Worm (Caenorhabditis elegans) whole organism, young adult: Measurements from ENCODE around the gene taf-7.1.

Experiments
- B0261.1 ChIP-seq: sonication (generic microtip); optimal IDR thresholded peaks from 2 replicates; lab custom pipeline; 2016; ENCODE audit warnings: mild to moderate bottlenecking, missing genetic modification characterization, moderate library complexity, missing compliant biosample characterization
- C06A6.2 ChIP-seq: fragments of 200-800 bp; sonication (Bioruptor generic); conservative IDR thresholded peaks from 2 replicates; pipeline ENCODE4 v1.3.6; 2022; ENCODE audit warnings: missing genetic modification characterization, missing compliant biosample characterization
- D2030.7 ChIP-seq: fragments of 200-800 bp; sonication (Bioruptor generic); IDR thresholded peaks from 2 replicates; pipeline ENCODE4 v1.3.6; 2022; ENCODE audit warnings: missing genetic modification reagents, missing genetic modification characterization, missing compliant biosample characterization
- F39B2.1 ChIP-seq: fragments of 200-800 bp; sonication (Bioruptor generic); IDR thresholded peaks from 2 replicates; pipeline ENCODE4 v1.3.6; 2022; ENCODE audit warnings: missing genetic modification reagents, missing genetic modification characterization, missing compliant biosample characterization
- F49E8.2 ChIP-seq: sonication (generic microtip); optimal IDR thresholded peaks from 3 replicates; lab custom pipeline; 2017; ENCODE audit warnings: missing genetic modification characterization, mild to moderate bottlenecking, missing compliant biosample characterization, antibody characterized with exemption, moderate library complexity; ENCODE audit not compliant: insufficient read depth
- F57C9.4 ChIP-seq: sonication (generic microtip); optimal IDR thresholded peaks from 2 replicates; lab custom pipeline; 2017; ENCODE audit warnings: mild to moderate bottlenecking, missing genetic modification characterization, missing compliant biosample characterization
- K12H6.12 ChIP-seq: fragments of 200-800 bp; sonication (Bioruptor generic); optimal IDR thresholded peaks from 2 replicates; lab custom pipeline; 2018; ENCODE audit warnings: mild to moderate bottlenecking, missing genetic modification characterization, missing compliant biosample characterization
- T07F8.4 ChIP-seq: sonication (generic microtip); optimal IDR thresholded peaks from 2 replicates; lab custom pipeline; 2016; ENCODE audit warnings: mild to moderate bottlenecking, missing genetic modification characterization, moderate library complexity, missing compliant biosample characterization
- Y56A3A.18 ChIP-seq: fragments of 200-800 bp; sonication (Bioruptor generic); IDR thresholded peaks from 2 replicates; pipeline ENCODE4 v1.3.6; 2022; ENCODE audit warnings: missing genetic modification reagents, missing genetic modification characterization, missing compliant biosample characterization
- ZK185.1 ChIP-seq: sonication (generic microtip); optimal IDR thresholded peaks from 2 replicates; lab custom pipeline; 2016; ENCODE audit warnings: mild to moderate bottlenecking, missing genetic modification characterization, missing compliant biosample characterization; ENCODE audit not compliant: poor library complexity, severe bottlenecking
- akir-1 ChIP-seq: fragments of 200-800 bp; sonication (Bioruptor generic); optimal IDR thresholded peaks from 2 replicates; lab custom pipeline; 2018; ENCODE audit warnings: mild to moderate bottlenecking, missing genetic modification characterization, moderate library complexity, missing compliant biosample characterization
- athp-1 ChIP-seq: sonication (generic microtip); optimal IDR thresholded peaks from 2 replicates; lab custom pipeline; 2017; ENCODE audit warnings: mild to moderate bottlenecking, missing genetic modification characterization, missing compliant biosample characterization
- attf-5 ChIP-seq: fragments of 200-800 bp; sonication (Bioruptor generic); optimal IDR thresholded peaks from 2 replicates; lab custom pipeline; 2018; ENCODE audit warnings: mild to moderate bottlenecking, missing genetic modification characterization, missing compliant biosample characterization
- attf-6 ChIP-seq: fragments of 200-800 bp; sonication (Bioruptor generic); IDR thresholded peaks from 2 replicates; pipeline ENCODE4 v1.3.6; 2022; ENCODE audit warnings: missing genetic modification reagents, missing genetic modification characterization, missing compliant biosample characterization
- bed-1 ChIP-seq: fragments of 200-800 bp; sonication (Bioruptor generic); IDR thresholded peaks from 2 replicates; pipeline ENCODE4 v1.3.6; 2022; ENCODE audit warnings: missing genetic modification reagents, missing genetic modification characterization, missing compliant biosample characterization
- ceh-100 ChIP-seq: fragments of 200-800 bp; sonication (Bioruptor generic); IDR thresholded peaks from 2 replicates; pipeline ENCODE4 v1.3.6; 2022; ENCODE audit warnings: missing genetic modification reagents, missing genetic modification characterization, missing compliant biosample characterization
- ceh-91 ChIP-seq: fragments of 200-800 bp; sonication (Bioruptor generic); IDR thresholded peaks from 2 replicates; pipeline ENCODE4 v1.3.6; 2022; ENCODE audit warnings: missing genetic modification reagents, missing genetic modification characterization, missing compliant biosample characterization
- dpff-1 ChIP-seq: sonication (generic microtip); optimal IDR thresholded peaks from 2 replicates; lab custom pipeline; 2017; ENCODE audit warnings: mild to moderate bottlenecking, missing genetic modification characterization, missing compliant biosample characterization
- dpl-1 ChIP-seq: fragments of 150-350 bp; optimal IDR thresholded peaks from 2 replicates; lab custom pipeline; 2014; ENCODE audit warnings: missing biosample characterization, missing genetic modification reagents, missing genetic modification characterization
- efl-1 ChIP-seq: fragments of 150-350 bp; optimal IDR thresholded peaks from 2 replicates; lab custom pipeline; 2014; ENCODE audit warnings: missing biosample characterization, missing genetic modification reagents, missing genetic modification characterization
- egl-44 ChIP-seq: fragments of 200-800 bp; sonication (Bioruptor generic); IDR thresholded peaks from 2 replicates; pipeline ENCODE4 v1.3.6; 2022; ENCODE audit warnings: missing genetic modification reagents, missing genetic modification characterization, missing compliant biosample characterization
- fkh-3 ChIP-seq: sonication (generic microtip); optimal IDR thresholded peaks from 2 replicates; lab custom pipeline; 2016; ENCODE audit warnings: mild to moderate bottlenecking, missing genetic modification characterization, missing compliant biosample characterization
- hmg-1.2 ChIP-seq: fragments of 200-800 bp; sonication (Bioruptor generic); IDR thresholded peaks from 2 replicates; pipeline ENCODE4 v1.3.6; 2022; ENCODE audit warnings: missing genetic modification reagents, missing genetic modification characterization, missing compliant biosample characterization
- hrde-1 ChIP-seq: sonication (generic microtip); optimal IDR thresholded peaks from 2 replicates; lab custom pipeline; 2016; ENCODE audit warnings: missing genetic modification characterization, mild to moderate bottlenecking, missing compliant biosample characterization, moderate library complexity, missing genotype, missing genetic modification reagents, borderline replicate concordance
- hsf-1 ChIP-seq: fragments of 200-800 bp; sonication (Bioruptor generic); IDR thresholded peaks from 2 replicates; pipeline ENCODE4 v1.3.6; 2022; ENCODE audit warnings: missing genetic modification reagents, missing genetic modification characterization, missing compliant biosample characterization
- lag-1 ChIP-seq: fragments of 200-800 bp; sonication (Bioruptor generic); IDR thresholded peaks from 2 replicates; pipeline ENCODE4 v1.3.6; 2022; ENCODE audit warnings: missing genetic modification reagents, missing genetic modification characterization, missing compliant biosample characterization
- let-607 ChIP-seq, 2 experiments: fragments of 200-800 bp in 1 of 2; sonication (Bioruptor generic) in 1 of 2; sonication (generic microtip) in 1 of 2; optimal IDR thresholded peaks; 2 replicates each; lab custom pipeline; 2016 to 2018; ENCODE audit warnings: mild to moderate bottlenecking in 2 of 2, missing compliant biosample characterization in 2 of 2, missing genetic modification characterization in 2 of 2, moderate library complexity in 2 of 2, missing genotype in 1 of 2
- lir-1 ChIP-seq: fragments of 200-800 bp; sonication (Bioruptor generic); conservative IDR thresholded peaks from 2 replicates; pipeline ENCODE4 v1.3.6; 2022; ENCODE audit warnings: missing genetic modification reagents, missing genetic modification characterization, missing compliant biosample characterization
- madf-10 ChIP-seq: sonication (generic microtip); optimal IDR thresholded peaks from 2 replicates; lab custom pipeline; 2016; ENCODE audit warnings: mild to moderate bottlenecking, missing genetic modification characterization, missing compliant biosample characterization
- madf-6 ChIP-seq: fragments of 200-800 bp; sonication (Bioruptor generic); IDR thresholded peaks from 2 replicates; pipeline ENCODE4 v1.3.6; 2022; ENCODE audit warnings: missing genetic modification reagents, missing genetic modification characterization, missing compliant biosample characterization
- mcd-1 ChIP-seq: fragments of 200-800 bp; sonication (Bioruptor generic); IDR thresholded peaks from 2 replicates; pipeline ENCODE4 v1.3.6; 2022; ENCODE audit warnings: missing genetic modification reagents, missing genetic modification characterization, missing compliant biosample characterization
- mxl-1 ChIP-seq: sonication (generic microtip); optimal IDR thresholded peaks from 2 replicates; lab custom pipeline; 2016; ENCODE audit warnings: missing genetic modification characterization, missing compliant biosample characterization
- nfyb-1 ChIP-seq: fragments of 200-800 bp; sonication (Bioruptor generic); IDR thresholded peaks from 2 replicates; pipeline ENCODE4 v1.3.6; 2022; ENCODE audit warnings: missing genetic modification reagents, missing genetic modification characterization, missing compliant biosample characterization
- nhr-120 ChIP-seq: fragments of 200-800 bp; sonication (Bioruptor generic); IDR thresholded peaks from 2 replicates; pipeline ENCODE4 v1.3.6; 2022; ENCODE audit warnings: missing genetic modification characterization, missing compliant biosample characterization
- pbrm-1 ChIP-seq: fragments of 200-800 bp; sonication (Bioruptor generic); IDR thresholded peaks from 2 replicates; pipeline ENCODE4 v1.3.6; 2022; ENCODE audit warnings: missing genetic modification reagents, missing genetic modification characterization, missing compliant biosample characterization
- pha-4 ChIP-seq: fragments of 150-350 bp; sonication (generic microtip); optimal IDR thresholded peaks from 2 replicates; lab custom pipeline; 2014; ENCODE audit warnings: missing biosample characterization, missing genetic modification reagents, missing genetic modification characterization
- rpc-1 ChIP-seq, 2 experiments: fragments of 150-350 bp in 1 of 2; sonication (generic microtip) in 1 of 2; optimal IDR thresholded peaks; 2 replicates each; lab custom pipeline; 2014 to 2018; ENCODE audit warnings: missing biosample characterization in 1 of 2, missing genetic modification characterization in 1 of 2, missing genetic modification reagents in 1 of 2, missing genotype in 1 of 2
- sea-2 ChIP-seq: fragments of 200-800 bp; sonication (Bioruptor generic); IDR thresholded peaks from 2 replicates; pipeline ENCODE4 v1.3.6; 2022; ENCODE audit warnings: missing genetic modification characterization, missing compliant biosample characterization
- snpc-1.3 ChIP-seq: sonication (generic microtip); optimal IDR thresholded peaks from 2 replicates; lab custom pipeline; 2017; ENCODE audit warnings: missing genetic modification characterization, mild to moderate bottlenecking, missing compliant biosample characterization, antibody characterized with exemption, moderate library complexity, missing genotype, missing genetic modification reagents; ENCODE audit not compliant: insufficient read depth
- snpc-4 ChIP-seq, 5 experiments: fragments of 150-350 bp in 1 of 5; sonication (generic microtip) in 4 of 5; optimal IDR thresholded peaks; 2 replicates each; lab custom pipeline; 2014 to 2018; ENCODE audit warnings: missing genetic modification characterization in 5 of 5, missing biosample characterization in 3 of 5, antibody characterized with exemption in 2 of 5, mild to moderate bottlenecking in 2 of 5, missing compliant biosample characterization in 2 of 5, missing genotype in 2 of 5, moderate library complexity in 2 of 5, missing genetic modification reagents in 1 of 5
- sptf-2 ChIP-seq: fragments of 200-800 bp; sonication (Bioruptor generic); optimal IDR thresholded peaks from 2 replicates; lab custom pipeline; 2018; ENCODE audit warnings: mild to moderate bottlenecking, missing genetic modification characterization, missing compliant biosample characterization
- tbx-9 ChIP-seq: sonication (generic microtip); optimal IDR thresholded peaks from 2 replicates; lab custom pipeline; 2016; ENCODE audit warnings: borderline replicate concordance, missing genetic modification characterization, inconsistent platforms, missing compliant biosample characterization
- unc-62 ChIP-seq: fragments of 150-350 bp; optimal IDR thresholded peaks from 2 replicates; lab custom pipeline; 2014; ENCODE audit warnings: missing biosample characterization, missing genetic modification reagents, missing genetic modification characterization
- zfh-2 ChIP-seq: fragments of 200-800 bp; sonication (Bioruptor generic); conservative IDR thresholded peaks from 2 replicates; pipeline ENCODE4 v1.3.6; 2022; ENCODE audit warnings: missing genetic modification reagents, missing genetic modification characterization, missing compliant biosample characterization
- ztf-18 ChIP-seq: sonication (generic microtip); optimal IDR thresholded peaks from 2 replicates; lab custom pipeline; 2016; ENCODE audit warnings: missing genotype, mild to moderate bottlenecking, missing genetic modification characterization, missing compliant biosample characterization
- ztf-22 ChIP-seq: fragments of 200-800 bp; sonication (Bioruptor generic); optimal IDR thresholded peaks from 2 replicates; lab custom pipeline; 2018; ENCODE audit warnings: mild to moderate bottlenecking, missing genetic modification characterization, moderate library complexity, missing compliant biosample characterization
- ztf-25 ChIP-seq: fragments of 200-800 bp; sonication (Bioruptor generic); IDR thresholded peaks from 2 replicates; pipeline ENCODE4 v1.3.6; 2022; ENCODE audit warnings: missing genetic modification reagents, missing genetic modification characterization, missing compliant biosample characterization

taf-7.1 gene

ce11 chrX:11872210-11872609 lies 34.9 kb upstream of the taf-7.1 start (continued):
- TF ChIP-seq unc-62 (GFP tag; lab: Kevin White, UChicago), result no peak
- no peak for TF ChIP-seq F49E8.2 (tag; lab: Kevin White, UChicago)
- peak; percentile 78 for TF ChIP-seq nfyb-1 (GFP tag; lab: Robert Waterston, UW)
- TF ChIP-seq snpc-4 (GFP tag; optimal IDR thresholded peaks at IDR 0.05; lab: Kevin White, UChicago), result no peak
- peak in 2 of 4 experiments; percentile 23 to 42 for TF ChIP-seq snpc-4 (tag; optimal IDR thresholded peaks at IDR 0.05; lab: Kevin White, UChicago)
- peak; percentile 68; the same call in 1 of the 2 replicates for TF ChIP-seq Y56A3A.18 (GFP tag; lab: Robert Waterston, UW)
- no peak for TF ChIP-seq F39B2.1 (GFP tag; lab: Robert Waterston, UW)
- 0 out of 2 replicates have a peak, but pooled peaks have one; percentile 29 for TF ChIP-seq nhr-120 (GFP tag; lab: Robert Waterston, UW)
- TF ChIP-seq ztf-18, result peak; percentile 64
- TF ChIP-seq dpff-1 (tag; lab: Kevin White, UChicago), result no peak
- TF ChIP-seq attf-5, result peak; percentile 17
- no peak for TF ChIP-seq K12H6.12 (tag; lab: Kevin White, UChicago)
- no peak for TF ChIP-seq tbx-9
- TF ChIP-seq pbrm-1 (GFP tag; lab: Robert Waterston, UW), result no peak
- TF ChIP-seq madf-6 (GFP tag; lab: Robert Waterston, UW), result peak; percentile 19; the same call in 1 of the 2 replicates
- TF ChIP-seq hrde-1, result no peak
- TF ChIP-seq hsf-1 (GFP tag; lab: Robert Waterston, UW), result no peak
- no peak for TF ChIP-seq athp-1
- no peak for TF ChIP-seq akir-1 (GFP tag; lab: Kevin White, UChicago)
- TF ChIP-seq lir-1, result 0 out of 2 replicates have a peak, but pooled peaks have one; percentile 29
- TF ChIP-seq efl-1, result no peak
- TF ChIP-seq let-607 (tag; optimal IDR thresholded peaks at IDR 0.05; lab: Kevin White, UChicago), result no peak
- TF ChIP-seq rpc-1 (optimal IDR thresholded peaks at IDR 0.05; lab: Kevin White, UChicago), result peak; percentile 88
- TF ChIP-seq rpc-1 (tag; optimal IDR thresholded peaks at IDR 0.05; lab: Kevin White, UChicago), result peak; percentile 92
- no peak for TF ChIP-seq pha-4 (tag; lab: Kevin White, UChicago)
- TF ChIP-seq ztf-25 (GFP tag; lab: Robert Waterston, UW), result 0 out of 2 replicates have a peak, but pooled peaks have one; percentile 48
- TF ChIP-seq hmg-1.2 (GFP tag; lab: Robert Waterston, UW), result peak; percentile 66
- no peak for TF ChIP-seq dpl-1 (GFP tag; lab: Kevin White, UChicago)
- TF ChIP-seq D2030.7, result peak; percentile 57
- TF ChIP-seq ceh-91, result no peak
- TF ChIP-seq egl-44 (GFP tag; lab: Robert Waterston, UW), result peak; percentile 83; the same call in 1 of the 2 replicates
- TF ChIP-seq snpc-1.3 (tag; lab: Kevin White, UChicago), result no peak
- peak; percentile 84 for TF ChIP-seq B0261.1 (tag; lab: Kevin White, UChicago)
- 0 out of 2 replicates have a peak, but pooled peaks have one; percentile 23 for TF ChIP-seq ceh-100
- TF ChIP-seq sea-2 (GFP tag; lab: Robert Waterston, UW), result 0 out of 2 replicates have a peak, but pooled peaks have one; percentile 52
- no peak for TF ChIP-seq sptf-2 (GFP tag; lab: Kevin White, UChicago)
- TF ChIP-seq C06A6.2, result no peak
- no peak for TF ChIP-seq mxl-1
- TF ChIP-seq T07F8.4 (tag; lab: Kevin White, UChicago), result no peak
- no peak for TF ChIP-seq attf-6
- no peak for TF ChIP-seq ztf-22 (GFP tag; lab: Kevin White, UChicago)
- peak; percentile 55 for TF ChIP-seq ZK185.1
- no peak for TF ChIP-seq bed-1 (GFP tag; lab: Robert Waterston, UW)
- no peak for TF ChIP-seq fkh-3
- peak; percentile 52 for TF ChIP-seq madf-10 (tag; lab: Kevin White, UChicago)
- no peak for TF ChIP-seq F57C9.4 (tag; lab: Kevin White, UChicago)
- TF ChIP-seq lag-1 (GFP tag; lab: Robert Waterston, UW), result no peak
- no peak for TF ChIP-seq mcd-1
- no peak for TF ChIP-seq zfh-2 (GFP tag; lab: Robert Waterston, UW)
